Fruit fly (Drosophila melanogaster): ENCODE data around the gene CG5262.

Gene CG5262

DNA sequence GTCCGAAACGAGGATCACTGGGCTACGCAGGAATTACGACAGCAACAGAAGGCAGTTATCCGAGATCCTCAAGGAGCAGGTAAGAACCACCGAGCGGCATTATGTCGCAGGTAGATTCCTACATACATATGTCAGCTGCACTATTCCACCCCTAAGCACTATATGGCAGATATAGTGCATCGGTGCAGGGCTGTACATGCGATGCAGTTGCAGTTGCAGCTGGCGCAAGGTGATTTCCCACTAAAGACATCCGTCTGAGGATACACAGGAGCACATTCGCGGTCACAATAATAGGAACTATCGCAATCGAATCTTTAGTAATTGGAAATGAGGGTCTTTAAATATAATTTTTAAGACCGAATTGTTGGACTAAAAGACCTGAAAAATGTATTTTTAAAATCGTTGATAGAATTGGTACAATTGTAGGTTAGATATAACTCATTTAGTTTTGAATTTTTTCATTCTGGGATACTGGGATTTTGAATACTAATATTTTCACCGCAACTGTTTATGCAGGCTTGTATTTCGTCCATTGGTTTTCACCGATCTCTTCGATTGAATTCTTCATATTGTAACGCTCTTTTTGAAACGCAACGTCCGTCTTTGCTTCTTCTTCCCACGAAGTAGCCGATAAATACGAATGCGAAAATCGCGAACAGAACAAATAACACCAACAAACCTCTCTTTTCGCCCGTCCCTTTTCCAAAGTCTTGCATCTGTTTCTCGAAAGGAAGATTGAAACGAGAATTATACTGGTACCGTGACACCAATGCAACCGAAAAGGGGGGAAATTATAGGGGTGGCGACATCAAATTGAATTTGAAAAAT is 27.4 kb downstream of the CG5262 start:
- no peak for TF ChIP-seq Hr83 (GFP tag; optimal IDR thresholded peaks at IDR 0.05; ENCODE audit: poor library complexity, severe bottlenecking)
- TF ChIP-seq Dif (GFP tag; optimal IDR thresholded peaks at IDR 0.05; ENCODE audit: partially characterized antibody), result peak; percentile 9
- no peak for TF ChIP-seq sv (GFP tag; optimal IDR thresholded peaks at IDR 0.05)
- no peak for TF ChIP-seq Abd-B (GFP tag; optimal IDR thresholded peaks at IDR 0.05)
- TF ChIP-seq usp (GFP tag; optimal IDR thresholded peaks at IDR 0.05), result no peak
- peak; percentile 51 for TF ChIP-seq rgr (GFP tag; optimal IDR thresholded peaks at IDR 0.05)
- peak; percentile 49 for TF ChIP-seq brk (GFP tag; optimal IDR thresholded peaks at IDR 0.05)
- peak; percentile 58 for TF ChIP-seq Rel (GFP tag; optimal IDR thresholded peaks at IDR 0.05)
- peak; percentile 50 for TF ChIP-seq Rel (tag; optimal IDR thresholded peaks at IDR 0.05)
- no peak for TF ChIP-seq Vsx2 (GFP tag; optimal IDR thresholded peaks at IDR 0.05; ENCODE audit: partially characterized antibody)
- peak; percentile 60 for TF ChIP-seq fru (GFP tag; optimal IDR thresholded peaks at IDR 0.05)
- TF ChIP-seq lola (GFP tag; optimal IDR thresholded peaks at IDR 0.05), result no peak
- TF ChIP-seq OdsH (GFP tag; optimal IDR thresholded peaks at IDR 0.05), result peak; percentile 68
- no peak for TF ChIP-seq pan (optimal IDR thresholded peaks at IDR 0.05)
- no peak for TF ChIP-seq CrebA (GFP tag; optimal IDR thresholded peaks at IDR 0.05; ENCODE audit: borderline replicate concordance)
- TF ChIP-seq br (GFP tag; optimal IDR thresholded peaks at IDR 0.05), result peak; percentile 66
- peak; percentile 22 for TF ChIP-seq dmrt93B (GFP tag; optimal IDR thresholded peaks at IDR 0.05)
- TF ChIP-seq jim (GFP tag; optimal IDR thresholded peaks at IDR 0.05), result no peak
- TF ChIP-seq CG9705 (GFP tag; optimal IDR thresholded peaks at IDR 0.05), result peak; percentile 40
- peak in 1 of 2 experiments; percentile 61 for TF ChIP-seq foxo (GFP tag; optimal IDR thresholded peaks at IDR 0.05)
- no peak for TF ChIP-seq Dfd (GFP tag; optimal IDR thresholded peaks at IDR 0.05)
- peak; percentile 71 for TF ChIP-seq ey (GFP tag; optimal IDR thresholded peaks at IDR 0.05)
- no peak for TF ChIP-seq Myc (optimal IDR thresholded peaks at IDR 0.05)
- no peak for TF ChIP-seq Hr78 (GFP tag; optimal IDR thresholded peaks at IDR 0.05)
- TF ChIP-seq HLH106 (tag; optimal IDR thresholded peaks at IDR 0.05), result peak; percentile 78
- TF ChIP-seq Jra (GFP tag; optimal IDR thresholded peaks at IDR 0.05), result peak; percentile 55
- no peak for TF ChIP-seq sage (GFP tag; optimal IDR thresholded peaks at IDR 0.05)
- peak; percentile 75 for TF ChIP-seq h (GFP tag; optimal IDR thresholded peaks at IDR 0.05)
- TF ChIP-seq dsf (GFP tag; optimal IDR thresholded peaks at IDR 0.05; ENCODE audit: borderline replicate concordance), result no peak
- TF ChIP-seq tai (GFP tag; optimal IDR thresholded peaks at IDR 0.05), result peak; percentile 19
- peak; percentile 52 for TF ChIP-seq Hnf4 (GFP tag; optimal IDR thresholded peaks at IDR 0.05)
- TF ChIP-seq dl (GFP tag; optimal IDR thresholded peaks at IDR 0.05; ENCODE audit: insufficient read depth in 1 of 2, partially characterized antibody in 2 of 2), result no peak
- peak; percentile 54 for TF ChIP-seq CG32264 (GFP tag; optimal IDR thresholded peaks at IDR 0.05)
- peak; percentile 93 for TF ChIP-seq psq (GFP tag; optimal IDR thresholded peaks at IDR 0.05)
- no peak for TF ChIP-seq N (GFP tag; optimal IDR thresholded peaks at IDR 0.05)
- TF ChIP-seq woc (GFP tag; optimal IDR thresholded peaks at IDR 0.05), result peak; percentile 44
- TF ChIP-seq GATAd (GFP tag; optimal IDR thresholded peaks at IDR 0.05), result no peak
- peak; percentile 79 for TF ChIP-seq Sp1 (GFP tag; optimal IDR thresholded peaks at IDR 0.05)
- TF ChIP-seq Mio (GFP tag; optimal IDR thresholded peaks at IDR 0.05), result no peak

dm6 chr3L:20401026-20401912 is 29.0 kb downstream of the CG5262 start, which contains the start of gene trbl:
trbl (minus strand) TSS chr3L:20401609.
- TF ChIP-seq dl (GFP tag; optimal IDR thresholded peaks at IDR 0.05; ENCODE audit: insufficient read depth in 1 of 2, partially characterized antibody in 2 of 2) (peak; percentile 88 to 95), Vsx2 (GFP tag; optimal IDR thresholded peaks at IDR 0.05; ENCODE audit: partially characterized antibody) (peak; percentile 87), psq (GFP tag; optimal IDR thresholded peaks at IDR 0.05) (peak; percentile 99), Dif (GFP tag; optimal IDR thresholded peaks at IDR 0.05; ENCODE audit: partially characterized antibody) (peak; percentile 97), pan (optimal IDR thresholded peaks at IDR 0.05) (no peak), rgr (GFP tag; optimal IDR thresholded peaks at IDR 0.05) (peak; percentile 33), Hr83 (GFP tag; optimal IDR thresholded peaks at IDR 0.05; ENCODE audit: poor library complexity, severe bottlenecking) (peak; percentile 54), CG32264 (GFP tag; optimal IDR thresholded peaks at IDR 0.05) (no peak), fru (GFP tag; optimal IDR thresholded peaks at IDR 0.05) (peak; percentile 42), N (GFP tag; optimal IDR thresholded peaks at IDR 0.05) (no peak), Sp1 (GFP tag; optimal IDR thresholded peaks at IDR 0.05) (peak; percentile 44), Rel (GFP tag; optimal IDR thresholded peaks at IDR 0.05) (no peak), Rel (tag; optimal IDR thresholded peaks at IDR 0.05) (peak; percentile 16)

All from whole organism, wandering third instar larva.